Worm (Caenorhabditis elegans): ENCODE results near the gene nlp-69.

DNA sequence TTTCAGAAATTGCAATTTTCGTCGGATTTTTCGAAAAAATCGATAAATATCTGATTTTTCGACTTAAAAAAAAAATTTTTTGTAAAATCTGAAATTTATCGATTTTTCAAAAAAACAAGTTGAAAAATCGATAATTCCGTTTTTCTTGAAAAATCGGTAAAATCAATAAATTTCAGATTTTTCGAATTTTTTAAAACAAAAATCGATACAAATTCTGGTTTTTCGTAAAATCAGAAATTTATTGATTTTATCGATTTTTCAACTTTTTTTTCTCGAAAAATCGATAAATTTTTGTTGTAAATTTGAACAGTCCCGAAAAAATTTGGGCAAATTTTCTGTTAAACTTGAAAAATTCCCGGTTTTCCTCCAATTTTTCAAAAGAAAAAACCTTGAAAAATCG, 9.6 kb upstream of the nlp-69 start:
- TF ChIP-seq ama-1 (optimal IDR thresholded peaks at IDR 0.05) (no peak), hmbx-1 (tag; optimal IDR thresholded peaks at IDR 0.05) (no peak), flt-1 (GFP tag; IDR thresholded peaks at IDR 0.05) (no peak), ets-7 (tag; optimal IDR thresholded peaks at IDR 0.05) (no peak), hmg-4 (GFP tag; optimal IDR thresholded peaks at IDR 0.05) (no peak)

All from whole organism, early embryonic.